Fruit fly (Drosophila melanogaster) whole organism, embryonic: ENCODE data around the gene fzy.

ENCODE experiments used
- Atf-2 ChIP-seq: fragments of 200-800 bp; sonication (Bioruptor generic); optimal IDR thresholded peaks from 2 replicates; lab custom pipeline; 2016; ENCODE audit warnings: missing biosample characterization, missing genetic modification characterization
- Atf3 ChIP-seq: fragments of 200-800 bp; sonication (Bioruptor generic); optimal IDR thresholded peaks from 3 replicates; lab custom pipeline; 2016; ENCODE audit warnings: missing biosample characterization, missing genetic modification characterization
- CG15269 ChIP-seq: fragments of 200-800 bp; sonication (Bioruptor generic); optimal IDR thresholded peaks from 2 replicates; lab custom pipeline; 2018; ENCODE audit warnings: missing biosample characterization, mild to moderate bottlenecking, missing genetic modification characterization, moderate library complexity
- CG15514 ChIP-seq: fragments of 200-800 bp; sonication (Bioruptor generic); optimal IDR thresholded peaks from 3 replicates; lab custom pipeline; 2017; ENCODE audit warnings: missing biosample characterization, missing genetic modification characterization, mild to moderate bottlenecking, moderate library complexity, missing genetic modification reagents
- CG1603 ChIP-seq: fragments of 200-800 bp; sonication (Bioruptor generic); optimal IDR thresholded peaks from 2 replicates; lab custom pipeline; 2019; ENCODE audit warnings: missing biosample characterization, mild to moderate bottlenecking, missing genetic modification characterization, moderate library complexity
- CG18476 ChIP-seq: fragments of 200-800 bp; sonication (Bioruptor generic); optimal IDR thresholded peaks from 2 replicates; lab custom pipeline; 2016; ENCODE audit warnings: missing biosample characterization, mild to moderate bottlenecking, missing genetic modification characterization
- CG30020 ChIP-seq: fragments of 200-800 bp; optimal IDR thresholded peaks from 2 replicates; lab custom pipeline; 2019; ENCODE audit warnings: missing biosample characterization, mild to moderate bottlenecking, missing genetic modification characterization, moderate library complexity
- CG30403 ChIP-seq: fragments of 200-800 bp; sonication (Bioruptor generic); optimal IDR thresholded peaks from 3 replicates; lab custom pipeline; 2016; ENCODE audit warnings: missing biosample characterization, missing genetic modification characterization
- CG34224 ChIP-seq: fragments of 200-800 bp; sonication (Bioruptor generic); IDR thresholded peaks from 3 replicates; pipeline ENCODE4 v1.3.6; 2022; ENCODE audit warnings: missing biosample characterization, missing genetic modification characterization; ENCODE audit not compliant: partially characterized antibody
- CG34376 ChIP-seq: fragments of 200-800 bp; sonication (Bioruptor generic); optimal IDR thresholded peaks from 2 replicates; lab custom pipeline; 2018; ENCODE audit warnings: missing biosample characterization, mild to moderate bottlenecking, missing genetic modification characterization
- CG42726 ChIP-seq: fragments of 200-800 bp; sonication (Bioruptor generic); IDR thresholded peaks from 2 replicates; pipeline ENCODE4 v1.3.6; 2022; ENCODE audit warnings: missing biosample characterization, missing genetic modification characterization; ENCODE audit not compliant: partially characterized antibody
- CG5245 ChIP-seq: fragments of 200-800 bp; sonication (Bioruptor generic); optimal IDR thresholded peaks from 3 replicates; lab custom pipeline; 2016; ENCODE audit warnings: missing biosample characterization, missing genetic modification characterization
- CG6175 ChIP-seq: fragments of 200-800 bp; sonication (Bioruptor generic); IDR thresholded peaks from 3 replicates; pipeline ENCODE4 v1.3.6; 2022; ENCODE audit warnings: missing biosample characterization, missing genetic modification characterization
- CG6689 ChIP-seq: fragments of 200-800 bp; sonication (Bioruptor generic); IDR thresholded peaks from 2 replicates; pipeline ENCODE4 v1.3.6; 2022; ENCODE audit warnings: missing biosample characterization, missing genetic modification characterization
- CG6854 ChIP-seq: fragments of 200-800 bp; sonication (Bioruptor generic); optimal IDR thresholded peaks from 3 replicates; lab custom pipeline; 2017; ENCODE audit warnings: missing biosample characterization, mild to moderate bottlenecking, missing genetic modification characterization
- CG7839 ChIP-seq: fragments of 200-800 bp; sonication (Bioruptor generic); optimal IDR thresholded peaks from 3 replicates; lab custom pipeline; 2018; ENCODE audit warnings: missing biosample characterization, mild to moderate bottlenecking, missing genetic modification characterization, moderate library complexity
- CG7963 ChIP-seq: fragments of 200-800 bp; sonication (Bioruptor generic); IDR thresholded peaks from 3 replicates; pipeline ENCODE4 v1.3.6; 2022; ENCODE audit warnings: missing biosample characterization, missing genetic modification characterization; ENCODE audit not compliant: partially characterized antibody
- CG8281 ChIP-seq: fragments of 200-800 bp; sonication (Bioruptor generic); optimal IDR thresholded peaks from 2 replicates; lab custom pipeline; 2018; ENCODE audit warnings: missing biosample characterization, mild to moderate bottlenecking, missing genetic modification characterization, moderate library complexity
- CG8290 ChIP-seq, 3 experiments: fragments of 200-800 bp; sonication (Bioruptor generic); optimal IDR thresholded peaks; 2 replicates each; lab custom pipeline; 2016 to 2019; ENCODE audit warnings: missing biosample characterization in 3 of 3, missing genetic modification characterization in 3 of 3, mild to moderate bottlenecking in 2 of 3, moderate library complexity in 1 of 3
- HLH4C ChIP-seq: fragments of 200-800 bp; sonication (Bioruptor generic); IDR thresholded peaks from 3 replicates; pipeline ENCODE4 v1.3.6; 2022; ENCODE audit warnings: missing biosample characterization, missing genetic modification characterization; ENCODE audit not compliant: partially characterized antibody
- Hr3 ChIP-seq: fragments of 200-800 bp; sonication (Bioruptor generic); optimal IDR thresholded peaks from 3 replicates; lab custom pipeline; 2016; ENCODE audit warnings: missing biosample characterization, missing genetic modification characterization
- Hr78 ChIP-seq, 2 experiments: fragments of 200-800 bp in 1 of 2; fragments of >200 bp in 1 of 2; sonication (Bioruptor generic) in 1 of 2; optimal IDR thresholded peaks; 2 replicates each; lab custom pipeline; 2017 to 2019; ENCODE audit warnings: missing biosample characterization in 2 of 2, missing genetic modification characterization in 2 of 2, mild to moderate bottlenecking in 1 of 2, moderate library complexity in 1 of 2
- Jarid2 ChIP-seq: fragments of 200-800 bp; sonication (Bioruptor generic); optimal IDR thresholded peaks from 3 replicates; lab custom pipeline; 2017; ENCODE audit warnings: mild to moderate bottlenecking, missing biosample characterization, missing genetic modification reagents, missing genetic modification characterization
- Mad ChIP-seq: fragments of 200-800 bp; sonication (Bioruptor generic); optimal IDR thresholded peaks from 2 replicates; lab custom pipeline; 2016; ENCODE audit warnings: missing biosample characterization, missing genetic modification characterization
- Oaz ChIP-seq: fragments of 200-800 bp; sonication (Bioruptor generic); IDR thresholded peaks from 2 replicates; pipeline ENCODE4 v1.3.6; 2022; ENCODE audit warnings: missing biosample characterization, missing genetic modification characterization
- PHDP ChIP-seq: fragments of 200-800 bp; sonication (Bioruptor generic); optimal IDR thresholded peaks from 3 replicates; lab custom pipeline; 2018; ENCODE audit warnings: missing biosample characterization, mild to moderate bottlenecking, missing genetic modification characterization, moderate library complexity
- Rx ChIP-seq: fragments of 200-800 bp; sonication (Bioruptor generic); IDR thresholded peaks from 2 replicates; pipeline ENCODE4 v1.3.6; 2022; ENCODE audit warnings: missing biosample characterization, missing genetic modification characterization
- Scr ChIP-seq: fragments of 200-800 bp; sonication (Bioruptor generic); IDR thresholded peaks from 2 replicates; pipeline ENCODE4 v1.3.6; 2022; ENCODE audit warnings: missing biosample characterization, missing genetic modification characterization; ENCODE audit not compliant: partially characterized antibody
- Sox100B ChIP-seq: fragments of 200-800 bp; sonication (Bioruptor generic); optimal IDR thresholded peaks from 3 replicates; lab custom pipeline; 2018; ENCODE audit warnings: missing biosample characterization, mild to moderate bottlenecking, missing genetic modification characterization
- TFAM ChIP-seq: fragments of 200-800 bp; sonication (Bioruptor generic); optimal IDR thresholded peaks from 2 replicates; lab custom pipeline; 2017; ENCODE audit warnings: missing biosample characterization, missing genetic modification characterization, inconsistent platforms
- Vsx1 ChIP-seq: fragments of 200-800 bp; sonication (Bioruptor generic); optimal IDR thresholded peaks from 2 replicates; lab custom pipeline; 2017; ENCODE audit warnings: missing biosample characterization, mild to moderate bottlenecking, missing genetic modification characterization, missing genetic modification reagents
- ac ChIP-seq: fragments of 200-800 bp; sonication (Bioruptor generic); optimal IDR thresholded peaks from 3 replicates; lab custom pipeline; 2017; ENCODE audit warnings: missing biosample characterization, mild to moderate bottlenecking, missing genetic modification characterization
- ato ChIP-seq: fragments of 200-800 bp; sonication (Bioruptor generic); IDR thresholded peaks from 2 replicates; pipeline ENCODE4 v1.3.6; 2022; ENCODE audit warnings: missing biosample characterization, missing genetic modification characterization; ENCODE audit not compliant: partially characterized antibody
- btn ChIP-seq: fragments of 200-800 bp; sonication (Bioruptor generic); optimal IDR thresholded peaks from 2 replicates; lab custom pipeline; 2016; ENCODE audit warnings: missing biosample characterization, missing genetic modification characterization
- chinmo ChIP-seq: fragments of 200-800 bp; sonication (Bioruptor generic); IDR thresholded peaks from 4 replicates; pipeline ENCODE4 v1.3.6; 2022; ENCODE audit warnings: missing biosample characterization, missing genetic modification characterization; ENCODE audit not compliant: partially characterized antibody
- crol ChIP-seq: fragments of 200-800 bp; sonication (Bioruptor generic); IDR thresholded peaks from 2 replicates; pipeline ENCODE4 v1.3.6; 2022; ENCODE audit warnings: missing biosample characterization, missing genetic modification characterization
- fd64A ChIP-seq: fragments of 200-800 bp; sonication (Bioruptor generic); optimal IDR thresholded peaks from 3 replicates; lab custom pipeline; 2018; ENCODE audit warnings: missing biosample characterization, mild to moderate bottlenecking, missing genetic modification characterization
- hth ChIP-seq: fragments of >200 bp; optimal IDR thresholded peaks from 2 replicates; lab custom pipeline; 2017; ENCODE audit warnings: inconsistent platforms
- kah ChIP-seq: fragments of 200-800 bp; sonication (Bioruptor generic); optimal IDR thresholded peaks from 2 replicates; lab custom pipeline; 2018; ENCODE audit warnings: missing biosample characterization, mild to moderate bottlenecking, missing genetic modification characterization
- luna ChIP-seq: fragments of 200-800 bp; sonication (Bioruptor generic); optimal IDR thresholded peaks from 2 replicates; lab custom pipeline; 2016; ENCODE audit warnings: missing biosample characterization, missing genetic modification characterization
- schlank ChIP-seq: fragments of 200-800 bp; sonication (Bioruptor generic); optimal IDR thresholded peaks from 2 replicates; lab custom pipeline; 2018; ENCODE audit warnings: missing biosample characterization, mild to moderate bottlenecking, missing genetic modification characterization
- sd ChIP-seq: fragments of 200-800 bp; sonication (Bioruptor generic); optimal IDR thresholded peaks from 3 replicates; lab custom pipeline; 2018; ENCODE audit warnings: missing biosample characterization, mild to moderate bottlenecking, missing genetic modification characterization, moderate library complexity
- seq ChIP-seq: fragments of 200-800 bp; sonication (Bioruptor generic); IDR thresholded peaks from 2 replicates; pipeline ENCODE4 v1.3.6; 2022; ENCODE audit warnings: missing biosample characterization, missing genetic modification characterization
- sisA ChIP-seq: fragments of 200-800 bp; sonication (Bioruptor generic); IDR thresholded peaks from 2 replicates; pipeline ENCODE4 v1.3.6; 2022; ENCODE audit warnings: missing biosample characterization, missing genetic modification characterization
- slp2 ChIP-seq: fragments of 200-800 bp; sonication (Bioruptor generic); optimal IDR thresholded peaks from 2 replicates; lab custom pipeline; 2016; ENCODE audit warnings: missing biosample characterization, missing genetic modification characterization
- tna ChIP-seq: fragments of 200-800 bp; sonication (Bioruptor generic); IDR thresholded peaks from 2 replicates; pipeline ENCODE4 v1.3.6; 2022; ENCODE audit warnings: missing biosample characterization, missing genetic modification characterization; ENCODE audit not compliant: partially characterized antibody
- toy ChIP-seq: fragments of 200-800 bp; sonication (Bioruptor generic); IDR thresholded peaks from 2 replicates; pipeline ENCODE4 v1.3.6; 2022; ENCODE audit warnings: missing biosample characterization, missing genetic modification characterization
- wek ChIP-seq: fragments of 200-800 bp; sonication (Bioruptor generic); optimal IDR thresholded peaks from 3 replicates; lab custom pipeline; 2018; ENCODE audit warnings: missing biosample characterization, mild to moderate bottlenecking, missing genetic modification characterization, moderate library complexity

The fzy gene

DNA sequence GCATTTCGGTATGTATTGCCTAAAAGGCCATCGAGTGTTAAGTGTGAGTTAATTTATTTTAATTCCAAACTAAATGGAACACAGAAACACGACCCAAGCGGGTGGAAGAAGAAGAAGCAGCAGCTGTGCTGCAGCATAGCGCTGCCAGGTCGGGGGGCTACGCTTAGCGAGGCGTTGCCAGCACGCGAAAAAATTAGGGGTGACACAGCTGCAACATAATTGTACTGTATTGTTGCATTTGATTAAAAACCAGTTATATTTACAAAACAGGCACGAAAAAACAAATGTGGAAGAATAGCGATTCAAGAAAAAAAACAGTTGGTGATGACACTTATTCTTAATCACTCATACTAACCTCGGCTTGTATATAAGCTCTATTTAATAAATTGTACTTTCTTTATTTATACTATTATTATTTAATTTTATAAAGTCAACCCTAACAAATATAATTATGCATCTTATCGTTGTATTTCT is 39.4 kb downstream of the fzy start (continued):
- TF ChIP-seq slp2 (GFP tag; lab: Kevin White, UChicago): peak; percentile 25
- TF ChIP-seq CG5245 (GFP tag; lab: Kevin White, UChicago): peak; percentile 49
- no peak for TF ChIP-seq Jarid2 (GFP tag; lab: Kevin White, UChicago)
- TF ChIP-seq wek (GFP tag; lab: Kevin White, UChicago): no peak
- no peak for TF ChIP-seq tna (GFP tag; lab: Robert Waterston, UW)
- TF ChIP-seq Sox100B: peak; percentile 70
- peak; percentile 41 for TF ChIP-seq CG6854 (GFP tag; lab: Kevin White, UChicago)
- TF ChIP-seq btn: no peak
- TF ChIP-seq CG30020 (tag; lab: Kevin White, UChicago): peak; percentile 42
- TF ChIP-seq CG8281 (tag; lab: Kevin White, UChicago): peak; percentile 45
- no peak for TF ChIP-seq CG34224 (GFP tag; lab: Robert Waterston, UW)
- TF ChIP-seq CG7963 (GFP tag; lab: Robert Waterston, UW): no peak
- peak; percentile 43 for TF ChIP-seq Mad
- TF ChIP-seq CG34376 (GFP tag; lab: Kevin White, UChicago): no peak
- peak; percentile 80 for TF ChIP-seq seq
- TF ChIP-seq CG1603: peak; percentile 64
- TF ChIP-seq CG42726 (GFP tag; lab: Robert Waterston, UW): 0 out of 2 replicates have a peak, but pooled peaks have one; percentile 21
- TF ChIP-seq CG6689 (GFP tag; lab: Robert Waterston, UW): peak; percentile 79
- peak; percentile 20 for TF ChIP-seq ac
- no peak for TF ChIP-seq PHDP (tag; lab: Kevin White, UChicago)
- TF ChIP-seq sd (tag; lab: Kevin White, UChicago): no peak
- no peak for TF ChIP-seq CG18476
- no peak for TF ChIP-seq Vsx1 (GFP tag; lab: Kevin White, UChicago)
- TF ChIP-seq HLH4C (GFP tag; lab: Robert Waterston, UW): peak; percentile 50; the same call in 2 of the 3 replicates
- TF ChIP-seq CG6175 (GFP tag; lab: Robert Waterston, UW): peak; percentile 75
- no peak for TF ChIP-seq TFAM (GFP tag; lab: Kevin White, UChicago)
- TF ChIP-seq luna (GFP tag; lab: Kevin White, UChicago): no peak
- TF ChIP-seq chinmo: peak; percentile 82; the same call in 1 of the 4 replicates
- TF ChIP-seq Atf3: peak; percentile 7
- TF ChIP-seq CG7839 (tag; lab: Kevin White, UChicago): peak; percentile 78
- peak; percentile 39 for TF ChIP-seq kah
- TF ChIP-seq Hr78 (GFP tag; optimal IDR thresholded peaks at IDR 0.05; lab: Kevin White, UChicago): no peak
- TF ChIP-seq CG30403 (GFP tag; lab: Kevin White, UChicago): peak; percentile 76
- TF ChIP-seq Atf-2 (GFP tag; lab: Kevin White, UChicago): peak; percentile 61
- TF ChIP-seq Rx (GFP tag; lab: Robert Waterston, UW): peak; percentile 78
- peak; percentile 28 for TF ChIP-seq CG8290 (GFP tag; optimal IDR thresholded peaks at IDR 0.05; lab: Kevin White, UChicago)
- TF ChIP-seq CG8290 (tag; optimal IDR thresholded peaks at IDR 0.05; lab: Kevin White, UChicago): peak in 1 of 2 experiments; percentile 8
- peak; percentile 81 for TF ChIP-seq sisA (GFP tag; lab: Robert Waterston, UW)
- 0 out of 2 replicates have a peak, but pooled peaks have one; percentile 16 for TF ChIP-seq toy (GFP tag; lab: Robert Waterston, UW)
- TF ChIP-seq CG15269 (tag; lab: Kevin White, UChicago): no peak
- TF ChIP-seq crol (GFP tag; lab: Robert Waterston, UW): peak; percentile 27; the same call in 1 of the 2 replicates
- TF ChIP-seq Hr3 (GFP tag; lab: Kevin White, UChicago): peak; percentile 73
- TF ChIP-seq hth (lab: Kevin White, UChicago): no peak
- no peak for TF ChIP-seq fd64A (GFP tag; lab: Kevin White, UChicago)
- peak; percentile 26 for TF ChIP-seq schlank (tag; lab: Kevin White, UChicago)
- peak; percentile 60 for TF ChIP-seq CG15514 (GFP tag; lab: Kevin White, UChicago)
- peak; percentile 32; the same call in 1 of the 2 replicates for TF ChIP-seq Oaz (GFP tag; lab: Robert Waterston, UW)
- peak; percentile 53; the same call in 1 of the 2 replicates for TF ChIP-seq ato (GFP tag; lab: Robert Waterston, UW)
- TF ChIP-seq Scr: 0 out of 2 replicates have a peak, but pooled peaks have one; percentile 57
